Fruit fly (Drosophila melanogaster): Measurements from ENCODE around the gene CG8132.

Gene CG8132

dm6 chr3R:9430344-9431253 is 29.3 kb downstream of the CG8132 start (continued):
- TF ChIP-seq crp (GFP tag; optimal IDR thresholded peaks at IDR 0.05) (no peak), NC2β (GFP tag; optimal IDR thresholded peaks at IDR 0.05) (no peak), CG4360 (GFP tag; IDR thresholded peaks at IDR 0.05) (no peak), CG7786 (GFP tag; optimal IDR thresholded peaks at IDR 0.05) (no peak), Side (GFP tag; optimal IDR thresholded peaks at IDR 0.05) (no peak), sna (GFP tag; IDR thresholded peaks at IDR 0.05; ENCODE audit: partially characterized antibody) (no peak), CG8944 (GFP tag; optimal IDR thresholded peaks at IDR 0.05) (no peak), pum (GFP tag; optimal IDR thresholded peaks at IDR 0.05) (no peak), ATbp (GFP tag; optimal IDR thresholded peaks at IDR 0.05) (no peak), CG1602 (GFP tag; optimal IDR thresholded peaks at IDR 0.05) (no peak), sd (tag; optimal IDR thresholded peaks at IDR 0.05) (peak; percentile 55), CG10462 (GFP tag; optimal IDR thresholded peaks at IDR 0.05) (no peak), Dek (tag; optimal IDR thresholded peaks at IDR 0.05) (no peak), phol (tag; optimal IDR thresholded peaks at IDR 0.05) (peak; percentile 17), CG11398 (GFP tag; optimal IDR thresholded peaks at IDR 0.05) (no peak), chn (GFP tag; optimal IDR thresholded peaks at IDR 0.05) (no peak), CG2678 (tag; optimal IDR thresholded peaks at IDR 0.05) (peak; percentile 65), inv (GFP tag; IDR thresholded peaks at IDR 0.05; ENCODE audit: partially characterized antibody) (no peak), Mes4 (GFP tag; optimal IDR thresholded peaks at IDR 0.05) (no peak), eve (GFP tag; optimal IDR thresholded peaks at IDR 0.05) (peak in 1 of 2 experiments; percentile 67), CG18764 (GFP tag; optimal IDR thresholded peaks at IDR 0.05) (no peak), CG30431 (GFP tag; optimal IDR thresholded peaks at IDR 0.05) (no peak), tgo (GFP tag; IDR thresholded peaks at IDR 0.05) (no peak), caup (GFP tag; optimal IDR thresholded peaks at IDR 0.05; ENCODE audit: severe bottlenecking) (peak; percentile 45), Lim3 (GFP tag; IDR thresholded peaks at IDR 0.05) (no peak), Atf6 (GFP tag; IDR thresholded peaks at IDR 0.05) (0 out of 2 replicates have a peak, but pooled peaks have one; percentile 33), HHEX (GFP tag; optimal IDR thresholded peaks at IDR 0.05) (no peak), seq (GFP tag; IDR thresholded peaks at IDR 0.05) (no peak), Chrac-16 (GFP tag; optimal IDR thresholded peaks at IDR 0.05) (no peak), CG7987 (GFP tag; optimal IDR thresholded peaks at IDR 0.05) (no peak), fd96Cb (tag; optimal IDR thresholded peaks at IDR 0.05) (no peak), CG13624 (GFP tag; optimal IDR thresholded peaks at IDR 0.05) (no peak), fd102C (GFP tag; optimal IDR thresholded peaks at IDR 0.05) (no peak), emc (GFP tag; optimal IDR thresholded peaks at IDR 0.05) (no peak), Oaz (GFP tag; IDR thresholded peaks at IDR 0.05) (no peak), gsb (GFP tag; IDR thresholded peaks at IDR 0.05) (no peak), CG9609 (GFP tag; optimal IDR thresholded peaks at IDR 0.05) (no peak), Kr (GFP tag; optimal IDR thresholded peaks at IDR 0.05) (no peak), CG13894 (tag; optimal IDR thresholded peaks at IDR 0.05) (no peak), kah (GFP tag; optimal IDR thresholded peaks at IDR 0.05) (no peak), CG15601 (tag; optimal IDR thresholded peaks at IDR 0.05) (no peak), tll (GFP tag; optimal IDR thresholded peaks at IDR 0.05) (no peak), CG8089 (GFP tag; optimal IDR thresholded peaks at IDR 0.05) (no peak), dm (GFP tag; optimal IDR thresholded peaks at IDR 0.05) (no peak), CG16779 (GFP tag; IDR thresholded peaks at IDR 0.05) (peak; percentile 19; the same call in 1 of the 2 replicates), CG34422 (GFP tag; IDR thresholded peaks at IDR 0.05) (no peak), cwo (GFP tag; optimal IDR thresholded peaks at IDR 0.05) (peak; percentile 38), dysf (GFP tag; IDR thresholded peaks at IDR 0.05) (peak; percentile 70), mam (GFP tag; optimal IDR thresholded peaks at IDR 0.05) (peak; percentile 35)
